Fruit fly (Drosophila melanogaster) whole organism, embryonic: Measurements from ENCODE around the gene Cyp28d2.

Experiments
- Adf1 ChIP-seq: fragments of 200-800 bp; sonication (Bioruptor generic); IDR thresholded peaks from 2 replicates; pipeline ENCODE4 v1.3.6; 2022; ENCODE audit warnings: missing biosample characterization, missing genetic modification characterization
- Blimp-1 ChIP-seq: fragments of 200-800 bp; sonication (Bioruptor generic); optimal IDR thresholded peaks from 3 replicates; lab custom pipeline; 2018; ENCODE audit warnings: missing biosample characterization, missing genetic modification characterization, mild to moderate bottlenecking, moderate library complexity, missing genetic modification reagents
- C15 ChIP-seq: fragments of 200-800 bp; sonication (Bioruptor generic); IDR thresholded peaks from 3 replicates; pipeline ENCODE4 v1.3.6; 2022; ENCODE audit warnings: missing biosample characterization, missing genetic modification characterization
- CG10274 ChIP-seq: fragments of 200-800 bp; sonication (Bioruptor generic); optimal IDR thresholded peaks from 3 replicates; lab custom pipeline; 2017; ENCODE audit warnings: missing biosample characterization, mild to moderate bottlenecking, missing genetic modification characterization
- CG11696 ChIP-seq: fragments of 200-800 bp; sonication (Bioruptor generic); IDR thresholded peaks from 2 replicates; pipeline ENCODE4 v1.3.6; 2022; ENCODE audit warnings: missing biosample characterization, missing genetic modification characterization
- CG13123 ChIP-seq: fragments of 200-800 bp; sonication (Bioruptor generic); optimal IDR thresholded peaks from 2 replicates; lab custom pipeline; 2016; ENCODE audit warnings: missing biosample characterization, missing genetic modification characterization
- CG14050 ChIP-seq: fragments of 200-800 bp; sonication (Bioruptor generic); IDR thresholded peaks from 3 replicates; pipeline ENCODE4 v1.3.6; 2022; ENCODE audit warnings: missing biosample characterization, missing genetic modification characterization
- CG1603 ChIP-seq: fragments of 200-800 bp; sonication (Bioruptor generic); optimal IDR thresholded peaks from 2 replicates; lab custom pipeline; 2019; ENCODE audit warnings: missing biosample characterization, mild to moderate bottlenecking, missing genetic modification characterization, moderate library complexity
- CG18764 ChIP-seq: fragments of 200-800 bp; sonication (Bioruptor generic); optimal IDR thresholded peaks from 3 replicates; lab custom pipeline; 2016; ENCODE audit warnings: missing biosample characterization, missing genetic modification characterization
- CG2116 ChIP-seq: fragments of 200-800 bp; sonication (Bioruptor generic); optimal IDR thresholded peaks from 3 replicates; lab custom pipeline; 2018; ENCODE audit warnings: missing biosample characterization, mild to moderate bottlenecking, missing genetic modification characterization
- CG2199 ChIP-seq: fragments of 200-800 bp; sonication (Bioruptor generic); IDR thresholded peaks from 3 replicates; pipeline ENCODE4 v1.3.6; 2022; ENCODE audit warnings: missing biosample characterization, missing genetic modification characterization
- CG3281 ChIP-seq: fragments of 200-800 bp; sonication (Bioruptor generic); optimal IDR thresholded peaks from 3 replicates; lab custom pipeline; 2017; ENCODE audit warnings: missing biosample characterization, mild to moderate bottlenecking, missing genetic modification characterization
- CG34422 ChIP-seq: fragments of 200-800 bp; sonication (Bioruptor generic); IDR thresholded peaks from 3 replicates; pipeline ENCODE4 v1.3.6; 2022; ENCODE audit warnings: missing biosample characterization, missing genetic modification characterization
- CG4360 ChIP-seq: fragments of 200-800 bp; sonication (Bioruptor generic); IDR thresholded peaks from 2 replicates; pipeline ENCODE4 v1.3.6; 2022; ENCODE audit warnings: missing biosample characterization, missing genetic modification characterization
- CG4424 ChIP-seq: fragments of 200-800 bp; sonication (Bioruptor generic); optimal IDR thresholded peaks from 3 replicates; lab custom pipeline; 2016; ENCODE audit warnings: missing biosample characterization, missing genetic modification characterization
- CG6791 ChIP-seq: fragments of 200-800 bp; sonication (Bioruptor generic); IDR thresholded peaks from 3 replicates; pipeline ENCODE4 v1.3.6; 2022; ENCODE audit warnings: missing biosample characterization, missing genetic modification characterization; ENCODE audit not compliant: partially characterized antibody
- CG7839 ChIP-seq: fragments of 200-800 bp; sonication (Bioruptor generic); optimal IDR thresholded peaks from 3 replicates; lab custom pipeline; 2018; ENCODE audit warnings: missing biosample characterization, mild to moderate bottlenecking, missing genetic modification characterization, moderate library complexity
- CG8388 ChIP-seq: fragments of 200-800 bp; sonication (Bioruptor generic); optimal IDR thresholded peaks from 2 replicates; lab custom pipeline; 2019; ENCODE audit warnings: missing biosample characterization, mild to moderate bottlenecking, missing genetic modification characterization, moderate library complexity
- CG8944 ChIP-seq: fragments of 200-800 bp; sonication (Bioruptor generic); optimal IDR thresholded peaks from 3 replicates; lab custom pipeline; 2016; ENCODE audit warnings: missing biosample characterization, missing genetic modification characterization
- CG9437 ChIP-seq: fragments of 200-800 bp; sonication (Bioruptor generic); optimal IDR thresholded peaks from 2 replicates; lab custom pipeline; 2018; ENCODE audit warnings: missing biosample characterization, mild to moderate bottlenecking, missing genetic modification characterization
- CHES-1-like ChIP-seq: fragments of 200-800 bp; sonication (Bioruptor generic); optimal IDR thresholded peaks from 2 replicates; lab custom pipeline; 2016; ENCODE audit warnings: missing biosample characterization, missing genetic modification characterization
- Dbx ChIP-seq: fragments of 200-800 bp; sonication (Bioruptor generic); IDR thresholded peaks from 3 replicates; pipeline ENCODE4 v1.3.6; 2022; ENCODE audit warnings: missing biosample characterization, missing genetic modification characterization
- E2f2 ChIP-seq: fragments of 200-800 bp; sonication (Bioruptor generic); IDR thresholded peaks from 2 replicates; pipeline ENCODE4 v1.3.6; 2022; ENCODE audit warnings: missing biosample characterization, missing genetic modification characterization
- Ets65A ChIP-seq: fragments of 200-800 bp; sonication (Bioruptor generic); peaks from one replicate; lab custom pipeline; 2016; ENCODE audit warnings: missing biosample characterization, missing genetic modification characterization
- GATAe ChIP-seq: fragments of 200-800 bp; sonication (Bioruptor generic); conservative IDR thresholded peaks from 2 replicates; pipeline ENCODE4 v1.3.6; 2022; ENCODE audit warnings: missing biosample characterization, missing genetic modification characterization
- HLH54F ChIP-seq: fragments of 200-800 bp; sonication (Bioruptor generic); optimal IDR thresholded peaks from 3 replicates; lab custom pipeline; 2016; ENCODE audit warnings: missing biosample characterization, missing genetic modification characterization
- Hand ChIP-seq: fragments of 200-800 bp; sonication (Bioruptor generic); optimal IDR thresholded peaks from 2 replicates; lab custom pipeline; 2017; ENCODE audit warnings: mild to moderate bottlenecking, missing biosample characterization, missing genetic modification reagents, missing genetic modification characterization
- Lim3 ChIP-seq: fragments of 200-800 bp; sonication (Bioruptor generic); IDR thresholded peaks from 2 replicates; pipeline ENCODE4 v1.3.6; 2022; ENCODE audit warnings: missing biosample characterization, missing genetic modification characterization
- Nf-YA ChIP-seq: fragments of 200-800 bp; sonication (Bioruptor generic); IDR thresholded peaks from 2 replicates; pipeline ENCODE4 v1.3.6; 2022; ENCODE audit warnings: missing biosample characterization, missing genetic modification characterization
- Oaz ChIP-seq: fragments of 200-800 bp; sonication (Bioruptor generic); IDR thresholded peaks from 2 replicates; pipeline ENCODE4 v1.3.6; 2022; ENCODE audit warnings: missing biosample characterization, missing genetic modification characterization
- Poxn ChIP-seq: fragments of 200-800 bp; sonication (Bioruptor generic); IDR thresholded peaks from 2 replicates; pipeline ENCODE4 v1.3.6; 2022; ENCODE audit warnings: missing biosample characterization, missing genetic modification characterization
- Ptx1 ChIP-seq: fragments of 200-800 bp; sonication (Bioruptor generic); IDR thresholded peaks from 2 replicates; pipeline ENCODE4 v1.3.6; 2022; ENCODE audit warnings: missing biosample characterization, missing genetic modification characterization
- Xrp1 ChIP-seq: fragments of 200-800 bp; sonication (Bioruptor generic); IDR thresholded peaks from 2 replicates; pipeline ENCODE4 v1.3.6; 2022; ENCODE audit warnings: missing biosample characterization, missing genetic modification characterization
- amos ChIP-seq: fragments of 200-800 bp; sonication (Bioruptor generic); IDR thresholded peaks from 2 replicates; pipeline ENCODE4 v1.3.6; 2022; ENCODE audit warnings: missing biosample characterization, missing genetic modification characterization; ENCODE audit not compliant: partially characterized antibody
- ara ChIP-seq: fragments of 200-800 bp; sonication (Bioruptor generic); IDR thresholded peaks from 2 replicates; pipeline ENCODE4 v1.3.6; 2022; ENCODE audit warnings: missing biosample characterization, missing genetic modification characterization
- az2 ChIP-seq: fragments of 200-800 bp; sonication (Bioruptor generic); optimal IDR thresholded peaks from 3 replicates; lab custom pipeline; 2016; ENCODE audit warnings: missing biosample characterization, missing genetic modification characterization
- chif ChIP-seq, 2 experiments: fragments of 200-800 bp; sonication (Bioruptor generic); optimal IDR thresholded peaks; 3 replicates each; lab custom pipeline; 2016; ENCODE audit warnings: missing biosample characterization in 2 of 2, missing genetic modification characterization in 2 of 2
- crol ChIP-seq: fragments of 200-800 bp; sonication (Bioruptor generic); IDR thresholded peaks from 2 replicates; pipeline ENCODE4 v1.3.6; 2022; ENCODE audit warnings: missing biosample characterization, missing genetic modification characterization
- crp ChIP-seq, 2 experiments: fragments of 200-800 bp; sonication (Bioruptor generic); optimal IDR thresholded peaks; 2 replicates in 1 of 2; 3 replicates in 1 of 2; lab custom pipeline; 2017; ENCODE audit warnings: missing biosample characterization in 2 of 2, missing genetic modification characterization in 2 of 2, mild to moderate bottlenecking in 1 of 2, moderate library complexity in 1 of 2
- disco-r ChIP-seq: fragments of 200-800 bp; sonication (Bioruptor generic); optimal IDR thresholded peaks from 2 replicates; lab custom pipeline; 2016; ENCODE audit warnings: missing biosample characterization, missing genetic modification characterization
- fd64A ChIP-seq: fragments of 200-800 bp; sonication (Bioruptor generic); optimal IDR thresholded peaks from 3 replicates; lab custom pipeline; 2018; ENCODE audit warnings: missing biosample characterization, mild to moderate bottlenecking, missing genetic modification characterization
- gsb ChIP-seq: fragments of 200-800 bp; sonication (Bioruptor generic); IDR thresholded peaks from 2 replicates; pipeline ENCODE4 v1.3.6; 2022; ENCODE audit warnings: missing biosample characterization, missing genetic modification characterization
- ham ChIP-seq: fragments of 200-800 bp; sonication (Bioruptor generic); IDR thresholded peaks from 2 replicates; pipeline ENCODE4 v1.3.6; 2022; ENCODE audit warnings: missing biosample characterization, missing genetic modification characterization
- lilli ChIP-seq: fragments of 200-800 bp; sonication (Bioruptor generic); optimal IDR thresholded peaks from 3 replicates; lab custom pipeline; 2016; ENCODE audit warnings: missing biosample characterization, missing genetic modification characterization
- nmo ChIP-seq: fragments of 200-800 bp; sonication (Bioruptor generic); optimal IDR thresholded peaks from 2 replicates; lab custom pipeline; 2018; ENCODE audit warnings: missing biosample characterization, mild to moderate bottlenecking, missing genetic modification characterization, moderate library complexity
- nom ChIP-seq: fragments of 200-800 bp; sonication (Bioruptor generic); optimal IDR thresholded peaks from 2 replicates; lab custom pipeline; 2017; ENCODE audit warnings: missing biosample characterization, missing genetic modification characterization, mild to moderate bottlenecking, moderate library complexity, missing genetic modification reagents
- pfk ChIP-seq: fragments of 200-800 bp; sonication (Bioruptor generic); optimal IDR thresholded peaks from 2 replicates; lab custom pipeline; 2018; ENCODE audit warnings: missing biosample characterization, mild to moderate bottlenecking, missing genetic modification characterization, moderate library complexity
- pita ChIP-seq: fragments of 200-800 bp; sonication (Bioruptor generic); optimal IDR thresholded peaks from 2 replicates; lab custom pipeline; 2017; ENCODE audit warnings: missing biosample characterization, mild to moderate bottlenecking, missing genetic modification characterization
- sima ChIP-seq: fragments of 200-800 bp; sonication (Bioruptor generic); optimal IDR thresholded peaks from 2 replicates; lab custom pipeline; 2016; ENCODE audit warnings: missing biosample characterization, missing genetic modification characterization
- tin ChIP-seq: fragments of 200-800 bp; sonication (Bioruptor generic); optimal IDR thresholded peaks from 3 replicates; lab custom pipeline; 2016; ENCODE audit warnings: missing biosample characterization, missing genetic modification characterization
- unpg ChIP-seq: fragments of 200-800 bp; sonication (Bioruptor generic); optimal IDR thresholded peaks from 3 replicates; lab custom pipeline; 2018; ENCODE audit warnings: missing biosample characterization, mild to moderate bottlenecking, missing genetic modification characterization, moderate library complexity
- zfh2 ChIP-seq: fragments of 200-800 bp; sonication (Bioruptor generic); optimal IDR thresholded peaks from 2 replicates; lab custom pipeline; 2016; ENCODE audit warnings: missing biosample characterization, missing genetic modification characterization

Cyp28d2 gene

dm6 chr2L:5196684-5197083, 10.4 kb upstream of the Cyp28d2 start (continued):
- TF ChIP-seq GATAe (no peak), CG14050 (GFP tag; lab: Robert Waterston, UW) (no peak), zfh2 (peak; percentile 5), Blimp-1 (GFP tag; lab: Kevin White, UChicago) (no peak), CG8388 (GFP tag; lab: Kevin White, UChicago) (no peak), pita (GFP tag; lab: Kevin White, UChicago) (no peak), Hand (GFP tag; lab: Kevin White, UChicago) (no peak), crp (GFP tag; optimal IDR thresholded peaks at IDR 0.05; lab: Kevin White, UChicago) (no peak), Xrp1 (GFP tag; lab: Robert Waterston, UW) (no peak; the same call in 1 of the 2 replicates), CG11696 (GFP tag; lab: Robert Waterston, UW) (no peak), CG13123 (GFP tag; lab: Kevin White, UChicago) (no peak), HLH54F (GFP tag; lab: Kevin White, UChicago) (no peak), sima (GFP tag; lab: Kevin White, UChicago) (no peak), CG7839 (tag; lab: Kevin White, UChicago) (no peak), Dbx (GFP tag; lab: Robert Waterston, UW) (no peak; the same call in 2 of the 3 replicates), az2 (GFP tag; lab: Kevin White, UChicago) (no peak), CG4424 (peak; percentile 6), gsb (GFP tag; lab: Robert Waterston, UW) (no peak), E2f2 (GFP tag; lab: Robert Waterston, UW) (peak; percentile 45; the same call in 1 of the 2 replicates), nmo (no peak), amos (no peak), Poxn (GFP tag; lab: Robert Waterston, UW) (no peak), CG18764 (no peak), disco-r (GFP tag; lab: Kevin White, UChicago) (no peak), Ptx1 (no peak), Nf-YA (GFP tag; lab: Robert Waterston, UW) (0 out of 2 replicates have a peak, but pooled peaks have one; percentile 18), CG6791 (no peak), Oaz (GFP tag; lab: Robert Waterston, UW) (no peak), Ets65A (GFP tag; lab: Kevin White, UChicago) (no peak), Adf1 (GFP tag; lab: Robert Waterston, UW) (peak; percentile 37; the same call in 1 of the 2 replicates), CG2199 (no peak), lilli (GFP tag; lab: Kevin White, UChicago) (peak; percentile 28), C15 (GFP tag; lab: Robert Waterston, UW) (no peak), unpg (GFP tag; lab: Kevin White, UChicago) (no peak), CG34422 (0 out of 3 replicates have a peak, but pooled peaks have one; percentile 36), chif (GFP tag; optimal IDR thresholded peaks at IDR 0.05; lab: Kevin White, UChicago) (no peak), fd64A (peak; percentile 75), CG1603 (tag; lab: Kevin White, UChicago) (no peak), CG2116 (GFP tag; lab: Kevin White, UChicago) (no peak), CG9437 (no peak), CG4360 (GFP tag; lab: Robert Waterston, UW) (no peak), CG3281 (GFP tag; lab: Kevin White, UChicago) (peak; percentile 66), ara (GFP tag; lab: Robert Waterston, UW) (peak; percentile 34; the same call in 1 of the 2 replicates), tin (no peak), Lim3 (GFP tag; lab: Robert Waterston, UW) (no peak), ham (GFP tag; lab: Robert Waterston, UW) (no peak), CG10274 (GFP tag; lab: Kevin White, UChicago) (peak; percentile 35), CHES-1-like (no peak), CG8944 (no peak), nom (GFP tag; lab: Kevin White, UChicago) (no peak), pfk (GFP tag; lab: Kevin White, UChicago) (peak; percentile 46), crol (GFP tag; lab: Robert Waterston, UW) (no peak)
